Worm (Caenorhabditis elegans) whole organism, young adult: ENCODE data around the gene ogt-1.

ENCODE experiments used
- B0019.2 ChIP-seq: fragments of 200-800 bp; sonication (Bioruptor generic); conservative IDR thresholded peaks from 2 replicates; pipeline ENCODE4 v1.3.6; 2022; ENCODE audit warnings: missing genetic modification reagents, missing genetic modification characterization, missing compliant biosample characterization
- C06A6.2 ChIP-seq: fragments of 200-800 bp; sonication (Bioruptor generic); conservative IDR thresholded peaks from 2 replicates; pipeline ENCODE4 v1.3.6; 2022; ENCODE audit warnings: missing genetic modification characterization, missing compliant biosample characterization
- F10E7.11 ChIP-seq: sonication (generic microtip); optimal IDR thresholded peaks from 2 replicates; lab custom pipeline; 2017; ENCODE audit warnings: mild to moderate bottlenecking, missing genetic modification characterization, moderate library complexity, missing compliant biosample characterization
- F33H1.4 ChIP-seq: fragments of 200-800 bp; sonication (Bioruptor generic); IDR thresholded peaks from 2 replicates; pipeline ENCODE4 v1.3.6; 2022; ENCODE audit warnings: missing genetic modification reagents, missing genetic modification characterization, missing compliant biosample characterization
- F39B2.1 ChIP-seq: fragments of 200-800 bp; sonication (Bioruptor generic); IDR thresholded peaks from 2 replicates; pipeline ENCODE4 v1.3.6; 2022; ENCODE audit warnings: missing genetic modification reagents, missing genetic modification characterization, missing compliant biosample characterization
- F49E8.2 ChIP-seq: sonication (generic microtip); optimal IDR thresholded peaks from 3 replicates; lab custom pipeline; 2017; ENCODE audit warnings: missing genetic modification characterization, mild to moderate bottlenecking, missing compliant biosample characterization, antibody characterized with exemption, moderate library complexity; ENCODE audit not compliant: insufficient read depth
- F55B11.4 ChIP-seq: sonication (generic microtip); optimal IDR thresholded peaks from 2 replicates; lab custom pipeline; 2016; ENCODE audit warnings: missing compliant biosample characterization, missing genetic modification characterization, borderline replicate concordance; ENCODE audit not compliant: insufficient read depth
- Y53G8AR.9 ChIP-seq: fragments of 200-800 bp; sonication (Bioruptor generic); conservative IDR thresholded peaks from 2 replicates; pipeline ENCODE4 v1.3.6; 2022; ENCODE audit warnings: missing genetic modification reagents, missing genetic modification characterization, missing compliant biosample characterization
- Y67H2A.10 ChIP-seq: fragments of 200-800 bp; sonication (Bioruptor generic); conservative IDR thresholded peaks from 2 replicates; pipeline ENCODE4 v1.3.6; 2022; ENCODE audit warnings: missing genetic modification reagents, missing genetic modification characterization, missing compliant biosample characterization
- Y95B8A.8 ChIP-seq: fragments of 200-800 bp; sonication (Bioruptor generic); IDR thresholded peaks from 2 replicates; pipeline ENCODE4 v1.3.6; 2022; ENCODE audit warnings: missing genetic modification reagents, missing genetic modification characterization, missing compliant biosample characterization
- ZK185.1 ChIP-seq: sonication (generic microtip); optimal IDR thresholded peaks from 2 replicates; lab custom pipeline; 2016; ENCODE audit warnings: mild to moderate bottlenecking, missing genetic modification characterization, missing compliant biosample characterization; ENCODE audit not compliant: poor library complexity, severe bottlenecking
- akir-1 ChIP-seq: fragments of 200-800 bp; sonication (Bioruptor generic); optimal IDR thresholded peaks from 2 replicates; lab custom pipeline; 2018; ENCODE audit warnings: mild to moderate bottlenecking, missing genetic modification characterization, moderate library complexity, missing compliant biosample characterization
- aptf-2 ChIP-seq: fragments of 200-800 bp; sonication (Bioruptor generic); conservative IDR thresholded peaks from 2 replicates; pipeline ENCODE4 v1.3.6; 2022; ENCODE audit warnings: missing genetic modification reagents, missing genetic modification characterization, missing compliant biosample characterization
- attf-6 ChIP-seq: fragments of 200-800 bp; sonication (Bioruptor generic); IDR thresholded peaks from 2 replicates; pipeline ENCODE4 v1.3.6; 2022; ENCODE audit warnings: missing genetic modification reagents, missing genetic modification characterization, missing compliant biosample characterization
- cebp-1 ChIP-seq, 2 experiments: fragments of 200-800 bp in 1 of 2; sonication (Bioruptor generic) in 1 of 2; sonication (generic microtip) in 1 of 2; IDR thresholded peaks in 1 of 2; optimal IDR thresholded peaks in 1 of 2; 2 replicates each; pipeline versions ENCODE4 v1.3.6 to Lab custom; 2017 to 2022; ENCODE audit warnings: missing compliant biosample characterization in 2 of 2, missing genetic modification characterization in 2 of 2, mild to moderate bottlenecking in 1 of 2, missing genetic modification reagents in 1 of 2, moderate library complexity in 1 of 2
- ceh-58 ChIP-seq: fragments of 200-800 bp; sonication (Bioruptor generic); IDR thresholded peaks from 2 replicates; pipeline ENCODE4 v1.3.6; 2022; ENCODE audit warnings: missing genetic modification characterization, missing compliant biosample characterization
- ceh-79 ChIP-seq: sonication (generic microtip); optimal IDR thresholded peaks from 2 replicates; lab custom pipeline; 2017; ENCODE audit warnings: mild to moderate bottlenecking, missing genetic modification characterization, missing compliant biosample characterization
- dox-1 ChIP-seq: fragments of 200-800 bp; sonication (Bioruptor generic); IDR thresholded peaks from 2 replicates; pipeline ENCODE4 v1.3.6; 2022; ENCODE audit warnings: missing genetic modification reagents, missing genetic modification characterization, missing compliant biosample characterization
- dpff-1 ChIP-seq: sonication (generic microtip); optimal IDR thresholded peaks from 2 replicates; lab custom pipeline; 2017; ENCODE audit warnings: mild to moderate bottlenecking, missing genetic modification characterization, missing compliant biosample characterization
- efl-1 ChIP-seq: fragments of 150-350 bp; optimal IDR thresholded peaks from 2 replicates; lab custom pipeline; 2014; ENCODE audit warnings: missing biosample characterization, missing genetic modification reagents, missing genetic modification characterization
- egl-18 ChIP-seq: fragments of 200-800 bp; sonication (Bioruptor generic); IDR thresholded peaks from 2 replicates; pipeline ENCODE4 v1.3.6; 2022; ENCODE audit warnings: missing genetic modification reagents, missing genetic modification characterization, missing compliant biosample characterization
- egl-44 ChIP-seq: fragments of 200-800 bp; sonication (Bioruptor generic); IDR thresholded peaks from 2 replicates; pipeline ENCODE4 v1.3.6; 2022; ENCODE audit warnings: missing genetic modification reagents, missing genetic modification characterization, missing compliant biosample characterization
- ets-4 ChIP-seq: fragments of 200-800 bp; sonication (Bioruptor generic); optimal IDR thresholded peaks from 2 replicates; lab custom pipeline; 2018; ENCODE audit warnings: mild to moderate bottlenecking, missing genetic modification characterization, missing compliant biosample characterization
- fkh-3 ChIP-seq: sonication (generic microtip); optimal IDR thresholded peaks from 2 replicates; lab custom pipeline; 2016; ENCODE audit warnings: mild to moderate bottlenecking, missing genetic modification characterization, missing compliant biosample characterization
- hlh-26 ChIP-seq: fragments of 200-800 bp; sonication (Bioruptor generic); conservative IDR thresholded peaks from 2 replicates; pipeline ENCODE4 v1.3.6; 2022; ENCODE audit warnings: missing genetic modification reagents, missing genetic modification characterization, missing compliant biosample characterization
- hrde-1 ChIP-seq: sonication (generic microtip); optimal IDR thresholded peaks from 2 replicates; lab custom pipeline; 2016; ENCODE audit warnings: missing genetic modification characterization, mild to moderate bottlenecking, missing compliant biosample characterization, moderate library complexity, missing genotype, missing genetic modification reagents, borderline replicate concordance
- lin-35 ChIP-seq, 3 experiments: fragments of 150-350 bp in 2 of 3; sonication (generic microtip) in 1 of 3; optimal IDR thresholded peaks; 2 replicates each; lab custom pipeline; 2014 to 2018; ENCODE audit warnings: missing biosample characterization in 3 of 3, missing genetic modification characterization in 3 of 3, missing genetic modification reagents in 3 of 3
- lin-40 ChIP-seq: sonication (generic microtip); optimal IDR thresholded peaks from 2 replicates; lab custom pipeline; 2016; ENCODE audit warnings: missing genetic modification characterization, mild to moderate bottlenecking, missing compliant biosample characterization, missing genotype, missing genetic modification reagents
- madf-8 ChIP-seq: fragments of 200-800 bp; sonication (Bioruptor generic); conservative IDR thresholded peaks from 2 replicates; pipeline ENCODE4 v1.3.6; 2022; ENCODE audit warnings: missing genetic modification reagents, missing genetic modification characterization, missing compliant biosample characterization
- mcd-1 ChIP-seq: fragments of 200-800 bp; sonication (Bioruptor generic); IDR thresholded peaks from 2 replicates; pipeline ENCODE4 v1.3.6; 2022; ENCODE audit warnings: missing genetic modification reagents, missing genetic modification characterization, missing compliant biosample characterization
- mel-28 ChIP-seq: sonication (generic microtip); optimal IDR thresholded peaks from 2 replicates; lab custom pipeline; 2016; ENCODE audit warnings: borderline replicate concordance, mild to moderate bottlenecking, missing genetic modification characterization, missing compliant biosample characterization
- mes-4 ChIP-seq: sonication (generic microtip); optimal IDR thresholded peaks from 2 replicates; lab custom pipeline; 2016; ENCODE audit warnings: missing genotype, missing genetic modification characterization, missing compliant biosample characterization
- mxl-1 ChIP-seq: sonication (generic microtip); optimal IDR thresholded peaks from 2 replicates; lab custom pipeline; 2016; ENCODE audit warnings: missing genetic modification characterization, missing compliant biosample characterization
- nfya-1 ChIP-seq: sonication (generic microtip); optimal IDR thresholded peaks from 2 replicates; lab custom pipeline; 2017; ENCODE audit warnings: antibody characterized with exemption, missing compliant biosample characterization, missing genetic modification characterization, borderline replicate concordance; ENCODE audit not compliant: insufficient read depth
- nfya-2 ChIP-seq: fragments of 200-800 bp; sonication (Bioruptor generic); IDR thresholded peaks from 2 replicates; pipeline ENCODE4 v1.3.6; 2022; ENCODE audit warnings: missing genetic modification reagents, missing genetic modification characterization, missing compliant biosample characterization
- nhr-179 ChIP-seq: sonication (generic microtip); optimal IDR thresholded peaks from 2 replicates; lab custom pipeline; 2016; ENCODE audit warnings: mild to moderate bottlenecking, missing genetic modification characterization, missing compliant biosample characterization
- repo-1 ChIP-seq: sonication (generic microtip); optimal IDR thresholded peaks from 2 replicates; lab custom pipeline; 2017; ENCODE audit warnings: mild to moderate bottlenecking, missing genetic modification characterization, missing compliant biosample characterization
- snpc-1.1 ChIP-seq: sonication (generic microtip); optimal IDR thresholded peaks from 2 replicates; lab custom pipeline; 2017; ENCODE audit warnings: missing genetic modification characterization, mild to moderate bottlenecking, missing compliant biosample characterization, antibody characterized with exemption, moderate library complexity, missing genotype, missing genetic modification reagents; ENCODE audit not compliant: insufficient read depth
- somi-1 ChIP-seq: fragments of 200-800 bp; sonication (Bioruptor generic); optimal IDR thresholded peaks from 2 replicates; lab custom pipeline; 2018; ENCODE audit warnings: mild to moderate bottlenecking, missing genetic modification characterization, missing compliant biosample characterization
- tbp1 ChIP-seq: fragments of 200-800 bp; sonication (Bioruptor generic); optimal IDR thresholded peaks from 2 replicates; lab custom pipeline; 2018; ENCODE audit warnings: mild to moderate bottlenecking, missing genetic modification characterization, missing compliant biosample characterization
- unc-62 ChIP-seq: fragments of 150-350 bp; optimal IDR thresholded peaks from 2 replicates; lab custom pipeline; 2014; ENCODE audit warnings: missing biosample characterization, missing genetic modification reagents, missing genetic modification characterization
- zfh-2 ChIP-seq: fragments of 200-800 bp; sonication (Bioruptor generic); conservative IDR thresholded peaks from 2 replicates; pipeline ENCODE4 v1.3.6; 2022; ENCODE audit warnings: missing genetic modification reagents, missing genetic modification characterization, missing compliant biosample characterization
- zim-3 ChIP-seq: sonication (generic microtip); optimal IDR thresholded peaks from 2 replicates; lab custom pipeline; 2017; ENCODE audit warnings: mild to moderate bottlenecking, missing genetic modification characterization, moderate library complexity, missing compliant biosample characterization
- ztf-22 ChIP-seq: fragments of 200-800 bp; sonication (Bioruptor generic); optimal IDR thresholded peaks from 2 replicates; lab custom pipeline; 2018; ENCODE audit warnings: mild to moderate bottlenecking, missing genetic modification characterization, moderate library complexity, missing compliant biosample characterization
- ztf-26 ChIP-seq: sonication (generic microtip); optimal IDR thresholded peaks from 2 replicates; lab custom pipeline; 2017; ENCODE audit warnings: missing genetic modification characterization, missing compliant biosample characterization
- ztf-3 ChIP-seq: fragments of 200-800 bp; sonication (Bioruptor generic); optimal IDR thresholded peaks from 2 replicates; lab custom pipeline; 2018; ENCODE audit warnings: mild to moderate bottlenecking, missing genetic modification characterization, missing compliant biosample characterization
- ztf-6 ChIP-seq: fragments of 200-800 bp; sonication (Bioruptor generic); IDR thresholded peaks from 2 replicates; pipeline ENCODE4 v1.3.6; 2022; ENCODE audit warnings: missing genetic modification reagents, missing genetic modification characterization, missing compliant biosample characterization

ogt-1 gene

DNA sequence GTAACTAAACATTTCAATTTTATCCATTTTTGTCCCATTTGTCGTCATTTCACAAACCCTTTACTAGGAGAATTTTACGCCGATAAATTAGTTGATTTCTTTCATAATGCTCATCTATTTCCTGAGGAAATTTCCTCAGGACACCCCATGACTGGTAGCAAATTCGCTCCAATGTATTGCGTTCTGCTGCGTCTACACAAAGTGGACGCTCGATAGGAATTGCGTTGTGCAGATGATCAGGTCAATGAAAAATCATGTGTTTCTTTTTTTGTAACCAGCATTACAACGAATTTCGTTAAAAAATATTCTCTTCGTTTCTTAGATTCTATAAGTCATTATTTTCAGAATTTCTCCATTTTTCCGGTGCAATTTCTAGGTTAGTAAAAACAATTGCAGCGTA is 28.2 kb upstream of the ogt-1 start, which contains the start of gene epg-4 (continued):
- TF ChIP-seq dox-1 (GFP tag; lab: Robert Waterston, UW) (peak; percentile 72), F39B2.1 (no peak), ztf-3 (no peak), lin-35 (GFP tag; optimal IDR thresholded peaks at IDR 0.05; lab: Kevin White, UChicago) (peak in 1 of 3 experiments; percentile 28), snpc-1.1 (no peak), F33H1.4 (GFP tag; lab: Robert Waterston, UW) (peak; percentile 54; the same call in 1 of the 2 replicates), dpff-1 (tag; lab: Kevin White, UChicago) (no peak), nfya-2 (GFP tag; lab: Robert Waterston, UW) (no peak), ceh-79 (no peak), repo-1 (no peak), akir-1 (no peak), nhr-179 (tag; lab: Kevin White, UChicago) (no peak), ztf-22 (GFP tag; lab: Kevin White, UChicago) (no peak), nfya-1 (tag; lab: Kevin White, UChicago) (no peak), mel-28 (tag; lab: Kevin White, UChicago) (no peak), madf-8 (GFP tag; lab: Robert Waterston, UW) (peak; percentile 14; the same call in 1 of the 2 replicates), egl-18 (GFP tag; lab: Robert Waterston, UW) (no peak), F49E8.2 (tag; lab: Kevin White, UChicago) (peak; percentile 71), ceh-58 (GFP tag; lab: Robert Waterston, UW) (no peak), mcd-1 (GFP tag; lab: Robert Waterston, UW) (peak; percentile 64), somi-1 (peak; percentile 0), egl-44 (GFP tag; lab: Robert Waterston, UW) (no peak), Y95B8A.8 (GFP tag; lab: Robert Waterston, UW) (no peak; the same call in 1 of the 2 replicates), cebp-1 (GFP tag; IDR thresholded peaks at IDR 0.05; lab: Robert Waterston, UW) (peak; percentile 81), cebp-1 (tag; optimal IDR thresholded peaks at IDR 0.05; lab: Kevin White, UChicago) (peak; percentile 86), F55B11.4 (tag; lab: Kevin White, UChicago) (no peak), efl-1 (peak; percentile 18), ZK185.1 (peak; percentile 24), unc-62 (GFP tag; lab: Kevin White, UChicago) (no peak), B0019.2 (GFP tag; lab: Robert Waterston, UW) (no peak; the same call in 1 of the 2 replicates), ets-4 (GFP tag; lab: Kevin White, UChicago) (no peak), lin-40 (tag; lab: Kevin White, UChicago) (no peak), F10E7.11 (tag; lab: Kevin White, UChicago) (no peak), zim-3 (peak; percentile 30), attf-6 (GFP tag; lab: Robert Waterston, UW) (0 out of 2 replicates have a peak, but pooled peaks have one; percentile 31)

DNA sequence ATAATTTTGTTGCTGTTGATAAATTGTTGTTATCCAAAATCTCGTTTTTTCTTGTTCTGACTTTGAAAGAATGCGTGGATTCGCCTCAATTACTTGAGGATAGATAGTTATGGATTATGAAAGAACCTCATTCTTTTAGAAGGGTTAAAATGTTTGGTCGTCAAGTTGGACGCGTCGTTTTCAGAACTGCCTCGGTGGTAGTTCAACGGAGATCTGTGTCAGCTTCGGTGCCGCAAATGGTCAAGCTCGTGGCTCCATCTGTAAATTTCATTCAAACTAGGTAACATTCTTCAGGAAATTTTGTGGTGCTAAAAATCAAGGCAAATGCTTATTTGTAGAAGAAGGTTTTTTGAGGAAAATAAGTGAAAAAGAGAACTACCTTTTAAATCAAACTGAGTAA is 27.0 kb upstream of the ogt-1 start, which contains the start of gene ndab-2:
TSS of gene ndab-2 (plus strand) at position 140 of the 400 bp plus-strand sequence.
- TF ChIP-seq hrde-1 (tag; lab: Kevin White, UChicago): peak; percentile 71
- peak; percentile 29 for TF ChIP-seq tbp1 (GFP tag; lab: Kevin White, UChicago)
- peak; percentile 52 for TF ChIP-seq repo-1
- TF ChIP-seq zfh-2 (GFP tag; lab: Robert Waterston, UW): no peak
- TF ChIP-seq attf-6 (GFP tag; lab: Robert Waterston, UW): peak; percentile 79
- TF ChIP-seq Y53G8AR.9 (GFP tag; lab: Robert Waterston, UW): peak; percentile 89
- no peak for TF ChIP-seq fkh-3
- TF ChIP-seq ztf-22 (GFP tag; lab: Kevin White, UChicago): no peak
- TF ChIP-seq hlh-26: no peak
- no peak for TF ChIP-seq snpc-1.1
- TF ChIP-seq mxl-1 (tag; lab: Kevin White, UChicago): no peak
- no peak for TF ChIP-seq Y67H2A.10 (GFP tag; lab: Robert Waterston, UW)
- no peak for TF ChIP-seq lin-35 (GFP tag; optimal IDR thresholded peaks at IDR 0.05; lab: Kevin White, UChicago)
- no peak for TF ChIP-seq ztf-26 (tag; lab: Kevin White, UChicago)
- no peak for TF ChIP-seq aptf-2
- no peak for TF ChIP-seq ztf-6
- TF ChIP-seq mes-4 (tag; lab: Kevin White, UChicago): no peak
- TF ChIP-seq ZK185.1: no peak
- TF ChIP-seq mcd-1 (GFP tag; lab: Robert Waterston, UW): peak; percentile 47; the same call in 1 of the 2 replicates
- TF ChIP-seq C06A6.2 (GFP tag; lab: Robert Waterston, UW): no peak
